Fruit fly (Drosophila melanogaster) whole organism, embryonic: ENCODE results near the gene H2.0.

Experiments
- CG1024 ChIP-seq: fragments of 200-800 bp; sonication (Bioruptor generic); IDR thresholded peaks from 2 replicates; pipeline ENCODE4 v1.3.6; 2022; ENCODE audit warnings: missing biosample characterization, missing genetic modification characterization
- CG10274 ChIP-seq: fragments of 200-800 bp; sonication (Bioruptor generic); optimal IDR thresholded peaks from 3 replicates; lab custom pipeline; 2017; ENCODE audit warnings: missing biosample characterization, mild to moderate bottlenecking, missing genetic modification characterization
- CG10654 ChIP-seq: fragments of 200-800 bp; sonication (Bioruptor generic); optimal IDR thresholded peaks from 2 replicates; lab custom pipeline; 2016; ENCODE audit warnings: missing biosample characterization, missing genetic modification characterization
- CG1529 ChIP-seq: fragments of 200-800 bp; sonication (Bioruptor generic); optimal IDR thresholded peaks from 3 replicates; lab custom pipeline; 2018; ENCODE audit warnings: missing biosample characterization, missing genetic modification characterization
- CG17802 ChIP-seq: fragments of 200-800 bp; sonication (Bioruptor generic); optimal IDR thresholded peaks from 2 replicates; lab custom pipeline; 2018; ENCODE audit warnings: missing biosample characterization, mild to moderate bottlenecking, missing genetic modification characterization, moderate library complexity
- CG1832 ChIP-seq: fragments of 200-800 bp; sonication (Bioruptor generic); optimal IDR thresholded peaks from 2 replicates; lab custom pipeline; 2017; ENCODE audit warnings: missing biosample characterization, mild to moderate bottlenecking, missing genetic modification characterization, inconsistent platforms
- CG2889 ChIP-seq: fragments of 200-800 bp; sonication (Bioruptor generic); IDR thresholded peaks from 3 replicates; pipeline ENCODE4 v1.3.6; 2022; ENCODE audit warnings: missing biosample characterization, missing genetic modification characterization
- CG30403 ChIP-seq: fragments of 200-800 bp; sonication (Bioruptor generic); optimal IDR thresholded peaks from 3 replicates; lab custom pipeline; 2016; ENCODE audit warnings: missing biosample characterization, missing genetic modification characterization
- CG33213 ChIP-seq: fragments of 200-800 bp; sonication (Bioruptor generic); optimal IDR thresholded peaks from 3 replicates; lab custom pipeline; 2016; ENCODE audit warnings: missing biosample characterization, missing genetic modification characterization
- CG43689 ChIP-seq: fragments of 200-800 bp; sonication (Bioruptor generic); IDR thresholded peaks from 2 replicates; pipeline ENCODE4 v1.3.6; 2022; ENCODE audit warnings: missing biosample characterization, missing genetic modification characterization
- CG6654 ChIP-seq: fragments of 200-800 bp; sonication (Bioruptor generic); optimal IDR thresholded peaks from 2 replicates; lab custom pipeline; 2017; ENCODE audit warnings: missing biosample characterization, mild to moderate bottlenecking, missing genetic modification characterization
- CG7357 ChIP-seq: fragments of 200-800 bp; sonication (Bioruptor generic); IDR thresholded peaks from 3 replicates; pipeline ENCODE4 v1.3.6; 2022; ENCODE audit warnings: missing biosample characterization, missing genetic modification characterization
- CG8944 ChIP-seq: fragments of 200-800 bp; sonication (Bioruptor generic); optimal IDR thresholded peaks from 3 replicates; lab custom pipeline; 2016; ENCODE audit warnings: missing biosample characterization, missing genetic modification characterization
- CG9609 ChIP-seq: fragments of 200-800 bp; sonication (Bioruptor generic); optimal IDR thresholded peaks from 3 replicates; lab custom pipeline; 2016; ENCODE audit warnings: missing biosample characterization, missing genetic modification characterization
- D19A ChIP-seq: fragments of 200-800 bp; optimal IDR thresholded peaks from 3 replicates; lab custom pipeline; 2019; ENCODE audit warnings: missing biosample characterization, mild to moderate bottlenecking, missing genetic modification characterization, moderate library complexity
- Drgx ChIP-seq: fragments of 200-800 bp; sonication (Bioruptor generic); IDR thresholded peaks from 2 replicates; pipeline ENCODE4 v1.3.6; 2022; ENCODE audit warnings: missing biosample characterization, missing genetic modification characterization
- ERR ChIP-seq: fragments of 200-800 bp; sonication (Bioruptor generic); optimal IDR thresholded peaks from 2 replicates; lab custom pipeline; 2016; ENCODE audit warnings: missing biosample characterization, missing genetic modification characterization
- HLHmδ ChIP-seq: fragments of 200-800 bp; sonication (Bioruptor generic); optimal IDR thresholded peaks from 2 replicates; lab custom pipeline; 2018; ENCODE audit warnings: missing biosample characterization, mild to moderate bottlenecking, missing genetic modification characterization, moderate library complexity
- Hr51 ChIP-seq, 2 experiments: fragments of 200-800 bp; sonication (Bioruptor generic); optimal IDR thresholded peaks; 2 replicates in 1 of 2; 3 replicates in 1 of 2; lab custom pipeline; 2016 to 2018; ENCODE audit warnings: missing biosample characterization in 2 of 2, missing genetic modification characterization in 2 of 2, mild to moderate bottlenecking in 1 of 2, moderate library complexity in 1 of 2
- NC2β ChIP-seq: fragments of 200-800 bp; sonication (Bioruptor generic); optimal IDR thresholded peaks from 2 replicates; lab custom pipeline; 2016; ENCODE audit warnings: missing biosample characterization, missing genetic modification characterization
- Nf-YB ChIP-seq: fragments of 200-800 bp; sonication (Bioruptor generic); optimal IDR thresholded peaks from 3 replicates; lab custom pipeline; 2019; ENCODE audit warnings: missing biosample characterization, mild to moderate bottlenecking, missing genetic modification characterization, moderate library complexity
- Sox102F ChIP-seq: fragments of 200-800 bp; sonication (Bioruptor generic); optimal IDR thresholded peaks from 2 replicates; lab custom pipeline; 2018; ENCODE audit warnings: missing biosample characterization, mild to moderate bottlenecking, missing genetic modification characterization, moderate library complexity
- YL-1 ChIP-seq: fragments of 200-800 bp; sonication (Bioruptor generic); optimal IDR thresholded peaks from 3 replicates; lab custom pipeline; 2017; ENCODE audit warnings: missing biosample characterization, mild to moderate bottlenecking, missing genetic modification characterization
- amos ChIP-seq: fragments of 200-800 bp; sonication (Bioruptor generic); IDR thresholded peaks from 2 replicates; pipeline ENCODE4 v1.3.6; 2022; ENCODE audit warnings: missing biosample characterization, missing genetic modification characterization; ENCODE audit not compliant: partially characterized antibody
- ato ChIP-seq: fragments of 200-800 bp; sonication (Bioruptor generic); IDR thresholded peaks from 2 replicates; pipeline ENCODE4 v1.3.6; 2022; ENCODE audit warnings: missing biosample characterization, missing genetic modification characterization; ENCODE audit not compliant: partially characterized antibody
- bcd ChIP-seq: fragments of 200-800 bp; sonication (Bioruptor generic); optimal IDR thresholded peaks from 2 replicates; lab custom pipeline; 2017; ENCODE audit warnings: missing biosample characterization, mild to moderate bottlenecking, missing genetic modification characterization
- caup ChIP-seq: fragments of 200-800 bp; sonication (Bioruptor generic); optimal IDR thresholded peaks from 3 replicates; lab custom pipeline; 2017; ENCODE audit warnings: missing biosample characterization, mild to moderate bottlenecking, missing genetic modification characterization, moderate library complexity; ENCODE audit not compliant: severe bottlenecking
- crc ChIP-seq: fragments of 200-800 bp; sonication (Bioruptor generic); optimal IDR thresholded peaks from 2 replicates; lab custom pipeline; 2016; ENCODE audit warnings: missing biosample characterization, missing genetic modification characterization
- fd96Cb ChIP-seq: fragments of 200-800 bp; sonication (Bioruptor generic); optimal IDR thresholded peaks from 2 replicates; lab custom pipeline; 2018; ENCODE audit warnings: missing biosample characterization, mild to moderate bottlenecking, missing genetic modification characterization, moderate library complexity
- fu2 ChIP-seq: fragments of 200-800 bp; sonication (Bioruptor generic); optimal IDR thresholded peaks from 2 replicates; lab custom pipeline; 2016; ENCODE audit warnings: missing biosample characterization, missing genetic modification characterization
- gem ChIP-seq: fragments of 200-800 bp; sonication (Bioruptor generic); optimal IDR thresholded peaks from 2 replicates; lab custom pipeline; 2019; ENCODE audit warnings: missing biosample characterization, mild to moderate bottlenecking, missing genetic modification characterization, moderate library complexity
- gsb ChIP-seq: fragments of 200-800 bp; sonication (Bioruptor generic); IDR thresholded peaks from 2 replicates; pipeline ENCODE4 v1.3.6; 2022; ENCODE audit warnings: missing biosample characterization, missing genetic modification characterization
- jing ChIP-seq: fragments of 200-800 bp; sonication (Bioruptor generic); optimal IDR thresholded peaks from 2 replicates; lab custom pipeline; 2018; ENCODE audit warnings: missing biosample characterization, mild to moderate bottlenecking, missing genetic modification characterization
- lab ChIP-seq: fragments of 200-800 bp; sonication (Bioruptor generic); optimal IDR thresholded peaks from 3 replicates; lab custom pipeline; 2017; ENCODE audit warnings: missing biosample characterization, missing genetic modification characterization, mild to moderate bottlenecking, moderate library complexity, missing genetic modification reagents
- lbe ChIP-seq: fragments of 200-800 bp; sonication (Bioruptor generic); optimal IDR thresholded peaks from 2 replicates; lab custom pipeline; 2016; ENCODE audit warnings: missing biosample characterization, mild to moderate bottlenecking, missing genetic modification characterization
- lilli ChIP-seq: fragments of 200-800 bp; sonication (Bioruptor generic); optimal IDR thresholded peaks from 3 replicates; lab custom pipeline; 2016; ENCODE audit warnings: missing biosample characterization, missing genetic modification characterization
- nau ChIP-seq: fragments of 200-800 bp; sonication (Bioruptor generic); optimal IDR thresholded peaks from 3 replicates; lab custom pipeline; 2017; ENCODE audit warnings: missing biosample characterization, mild to moderate bottlenecking, missing genetic modification characterization, missing genetic modification reagents
- nom ChIP-seq: fragments of 200-800 bp; sonication (Bioruptor generic); optimal IDR thresholded peaks from 2 replicates; lab custom pipeline; 2017; ENCODE audit warnings: missing biosample characterization, missing genetic modification characterization, mild to moderate bottlenecking, moderate library complexity, missing genetic modification reagents
- otp ChIP-seq: fragments of 200-800 bp; sonication (Bioruptor generic); IDR thresholded peaks from 3 replicates; pipeline ENCODE4, ENCODE4 v1.3.6; 2022; ENCODE audit warnings: missing biosample characterization, missing genetic modification characterization
- pb ChIP-seq: fragments of 200-800 bp; sonication (Bioruptor generic); optimal IDR thresholded peaks from 3 replicates; lab custom pipeline; 2016; ENCODE audit warnings: missing biosample characterization, missing genetic modification characterization
- prd ChIP-seq, 3 experiments: fragments of >200 bp in 2 of 3; fragments of 200-800 bp in 1 of 3; sonication (Bioruptor generic) in 1 of 3; optimal IDR thresholded peaks in 2 of 3; IDR thresholded peaks in 1 of 3; 2 replicates in 2 of 3; 3 replicates in 1 of 3; pipeline versions ENCODE4 v1.3.6 to Lab custom; 2017 to 2022; ENCODE audit warnings: missing biosample characterization in 1 of 3, missing genetic modification characterization in 1 of 3
- pzg ChIP-seq: fragments of 200-800 bp; sonication (Bioruptor generic); optimal IDR thresholded peaks from 3 replicates; lab custom pipeline; 2018; ENCODE audit warnings: missing biosample characterization, mild to moderate bottlenecking, missing genetic modification characterization, moderate library complexity
- schlank ChIP-seq: fragments of 200-800 bp; sonication (Bioruptor generic); optimal IDR thresholded peaks from 2 replicates; lab custom pipeline; 2018; ENCODE audit warnings: missing biosample characterization, mild to moderate bottlenecking, missing genetic modification characterization
- seq ChIP-seq: fragments of 200-800 bp; sonication (Bioruptor generic); IDR thresholded peaks from 2 replicates; pipeline ENCODE4 v1.3.6; 2022; ENCODE audit warnings: missing biosample characterization, missing genetic modification characterization
- so ChIP-seq: fragments of 200-800 bp; sonication (Bioruptor generic); IDR thresholded peaks from 3 replicates; pipeline ENCODE4 v1.3.6; 2022; ENCODE audit warnings: missing biosample characterization, missing genetic modification characterization
- tgo ChIP-seq: fragments of 200-800 bp; sonication (Bioruptor generic); IDR thresholded peaks from 3 replicates; pipeline ENCODE4 v1.3.6; 2022; ENCODE audit warnings: missing biosample characterization, missing genetic modification characterization
- tio ChIP-seq: fragments of 200-800 bp; sonication (Bioruptor generic); optimal IDR thresholded peaks from 2 replicates; lab custom pipeline; 2017; ENCODE audit warnings: missing biosample characterization, missing genetic modification characterization, inconsistent platforms
- tll ChIP-seq, 2 experiments: fragments of 200-800 bp in 1 of 2; fragments of >200 bp in 1 of 2; sonication (Bioruptor generic) in 1 of 2; optimal IDR thresholded peaks; 2 replicates each; lab custom pipeline; 2017 to 2019; ENCODE audit warnings: missing biosample characterization in 2 of 2, missing genetic modification characterization in 2 of 2, mild to moderate bottlenecking in 1 of 2, moderate library complexity in 1 of 2
- toy ChIP-seq: fragments of 200-800 bp; sonication (Bioruptor generic); IDR thresholded peaks from 2 replicates; pipeline ENCODE4 v1.3.6; 2022; ENCODE audit warnings: missing biosample characterization, missing genetic modification characterization
- trem ChIP-seq: fragments of 200-800 bp; optimal IDR thresholded peaks from 3 replicates; lab custom pipeline; 2019; ENCODE audit warnings: missing biosample characterization, mild to moderate bottlenecking, missing genetic modification characterization, moderate library complexity

H2.0 gene

dm6 chr2L:6028712-6029111 lies 9.5 kb upstream of the H2.0 start (continued):
- TF ChIP-seq CG2889 (GFP tag; lab: Robert Waterston, UW), result 0 out of 3 replicates have a peak, but pooled peaks have one; percentile 13
- no peak for TF ChIP-seq CG10654 (GFP tag; lab: Kevin White, UChicago)
- no peak for TF ChIP-seq schlank (tag; lab: Kevin White, UChicago)
- TF ChIP-seq CG17802, result no peak
- TF ChIP-seq Hr51 (GFP tag; optimal IDR thresholded peaks at IDR 0.05; lab: Kevin White, UChicago), result peak in 1 of 2 experiments; percentile 7
- no peak for TF ChIP-seq pzg (GFP tag; lab: Kevin White, UChicago)
- no peak for TF ChIP-seq amos (GFP tag; lab: Robert Waterston, UW)
- TF ChIP-seq jing, result no peak
- TF ChIP-seq nau, result no peak
- TF ChIP-seq gem, result no peak
- no peak for TF ChIP-seq CG6654 (GFP tag; lab: Kevin White, UChicago)
- no peak for TF ChIP-seq YL-1 (GFP tag; lab: Kevin White, UChicago)
- TF ChIP-seq bcd (GFP tag; lab: Kevin White, UChicago), result no peak
- TF ChIP-seq CG43689 (GFP tag; lab: Robert Waterston, UW), result no peak
- TF ChIP-seq fd96Cb (tag; lab: Kevin White, UChicago), result peak; percentile 11
- TF ChIP-seq CG33213 (GFP tag; lab: Kevin White, UChicago), result no peak
- TF ChIP-seq CG10274 (GFP tag; lab: Kevin White, UChicago), result no peak
- peak; percentile 23; the same call in 1 of the 3 replicates for TF ChIP-seq tgo (GFP tag; lab: Robert Waterston, UW)
- TF ChIP-seq pb (GFP tag; lab: Kevin White, UChicago), result no peak
- no peak for TF ChIP-seq CG1024 (GFP tag; lab: Robert Waterston, UW)
- TF ChIP-seq CG30403 (GFP tag; lab: Kevin White, UChicago), result peak; percentile 5
- TF ChIP-seq crc (GFP tag; lab: Kevin White, UChicago), result no peak
- TF ChIP-seq CG1529 (GFP tag; lab: Kevin White, UChicago), result no peak
- TF ChIP-seq trem (tag; lab: Kevin White, UChicago), result no peak
- TF ChIP-seq CG9609 (GFP tag; lab: Kevin White, UChicago), result no peak
- TF ChIP-seq gsb (GFP tag; lab: Robert Waterston, UW), result no peak
- TF ChIP-seq so, result no peak
- no peak for TF ChIP-seq D19A (tag; lab: Kevin White, UChicago)
- no peak for TF ChIP-seq prd (optimal IDR thresholded peaks at IDR 0.05; lab: Kevin White, UChicago)
- peak; percentile 33; the same call in 1 of the 3 replicates for TF ChIP-seq prd (GFP tag; IDR thresholded peaks at IDR 0.05; lab: Robert Waterston, UW)
- no peak for TF ChIP-seq NC2β
- TF ChIP-seq Drgx, result 0 out of 2 replicates have a peak, but pooled peaks have one; percentile 9
- no peak for TF ChIP-seq fu2 (GFP tag; lab: Kevin White, UChicago)
- no peak for TF ChIP-seq lbe (GFP tag; lab: Kevin White, UChicago)
- peak; percentile 17 for TF ChIP-seq lab (GFP tag; lab: Kevin White, UChicago)
- no peak for TF ChIP-seq caup (GFP tag; lab: Kevin White, UChicago)
- 0 out of 3 replicates have a peak, but pooled peaks have one; percentile 7 for TF ChIP-seq otp (GFP tag; lab: Robert Waterston, UW)
- no peak for TF ChIP-seq toy
- TF ChIP-seq seq (GFP tag; lab: Robert Waterston, UW), result no peak
- no peak for TF ChIP-seq nom (GFP tag; lab: Kevin White, UChicago)
- no peak for TF ChIP-seq tio
- TF ChIP-seq HLHmδ (GFP tag; lab: Kevin White, UChicago), result no peak
- TF ChIP-seq Sox102F (GFP tag; lab: Kevin White, UChicago), result no peak
- TF ChIP-seq CG8944 (GFP tag; lab: Kevin White, UChicago), result peak; percentile 9
- TF ChIP-seq CG1832 (GFP tag; lab: Kevin White, UChicago), result no peak
- no peak for TF ChIP-seq ERR (GFP tag; lab: Kevin White, UChicago)
- no peak for TF ChIP-seq lilli
- no peak for TF ChIP-seq ato
- TF ChIP-seq Nf-YB, result no peak
- TF ChIP-seq CG7357, result no peak
- no peak for TF ChIP-seq tll (GFP tag; optimal IDR thresholded peaks at IDR 0.05; lab: Kevin White, UChicago)
